Worm (Caenorhabditis elegans): ENCODE results near the gene Y54F10BM.12.

DNA sequence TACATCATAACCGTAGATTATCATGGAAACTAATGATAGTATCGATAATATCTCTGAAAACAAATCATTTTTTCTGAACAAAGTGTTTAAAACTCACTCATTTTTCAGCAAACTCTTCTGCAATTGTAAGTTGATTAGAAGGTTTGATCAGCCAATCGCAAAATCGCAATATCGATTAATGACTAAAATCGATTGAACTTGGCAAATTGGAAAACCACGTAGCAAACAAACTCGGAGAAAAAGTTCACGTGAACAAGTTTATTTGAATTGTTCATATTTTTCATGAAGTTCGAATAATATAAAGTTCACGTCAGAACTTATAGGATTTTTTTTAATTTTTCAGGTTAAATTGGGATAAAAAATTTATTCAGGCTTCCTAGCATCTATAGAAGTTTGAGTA lies 42.4 kb upstream of the Y54F10BM.12 start, which contains the start of gene H04J21.1:
- TF ChIP-seq ztf-29 (GFP tag; IDR thresholded peaks at IDR 0.05) (no peak), flt-1 (GFP tag; IDR thresholded peaks at IDR 0.05) (no peak), tab-1 (GFP tag; IDR thresholded peaks at IDR 0.05) (no peak)
